Worm (Caenorhabditis elegans) whole organism, L4 larva: ENCODE results near the gene K08H10.10.

Source experiments
- F10B5.3 ChIP-seq: sonication (generic microtip); optimal IDR thresholded peaks from 2 replicates; lab custom pipeline; 2016; ENCODE audit warnings: mild to moderate bottlenecking, missing genetic modification characterization, missing compliant biosample characterization
- F26F4.8 ChIP-seq: fragments of 200-800 bp; sonication (Bioruptor generic); conservative IDR thresholded peaks from 2 replicates; pipeline ENCODE4 v1.3.6; 2022; ENCODE audit warnings: missing genetic modification characterization, missing compliant biosample characterization
- F49E8.2 ChIP-seq: sonication (generic microtip); optimal IDR thresholded peaks from 2 replicates; lab custom pipeline; 2016; ENCODE audit warnings: missing compliant biosample characterization, mild to moderate bottlenecking, missing genetic modification characterization, borderline replicate concordance
- T20F7.1 ChIP-seq: fragments of 200-800 bp; sonication (Bioruptor generic); optimal IDR thresholded peaks from 2 replicates; lab custom pipeline; 2018; ENCODE audit warnings: mild to moderate bottlenecking, missing genetic modification characterization, missing compliant biosample characterization
- T26A8.4 ChIP-seq: fragments of 200-800 bp; sonication (Bioruptor generic); IDR thresholded peaks from 2 replicates; pipeline ENCODE4 v1.3.6; 2022; ENCODE audit warnings: missing genetic modification characterization, missing compliant biosample characterization
- Y48G9A.11 ChIP-seq: fragments of 200-800 bp; sonication (Bioruptor generic); IDR thresholded peaks from 2 replicates; pipeline ENCODE4 v1.3.6; 2022; ENCODE audit warnings: missing genetic modification reagents, missing genetic modification characterization, missing compliant biosample characterization
- Y5F2A.4 ChIP-seq: fragments of 200-800 bp; sonication (Bioruptor generic); optimal IDR thresholded peaks from 2 replicates; lab custom pipeline; 2018; ENCODE audit warnings: mild to moderate bottlenecking, missing genetic modification characterization, missing compliant biosample characterization
- attf-4 ChIP-seq: sonication (generic microtip); optimal IDR thresholded peaks from 3 replicates; lab custom pipeline; 2017; ENCODE audit warnings: missing biosample characterization, missing genetic modification characterization
- ceh-44 ChIP-seq: fragments of 200-800 bp; sonication (Bioruptor generic); IDR thresholded peaks from 2 replicates; pipeline ENCODE4 v1.3.6; 2022; ENCODE audit warnings: missing genetic modification reagents, missing genetic modification characterization, missing compliant biosample characterization
- ceh-62 ChIP-seq: sonication (generic microtip); optimal IDR thresholded peaks from 2 replicates; lab custom pipeline; 2017; ENCODE audit warnings: missing biosample characterization, missing genetic modification characterization
- ceh-82 ChIP-seq: sonication (generic microtip); optimal IDR thresholded peaks from 2 replicates; lab custom pipeline; 2017; ENCODE audit warnings: missing biosample characterization, missing genetic modification characterization
- daf-19 ChIP-seq: fragments of 200-800 bp; sonication (Bioruptor generic); conservative IDR thresholded peaks from 2 replicates; pipeline ENCODE4 v1.3.6; 2022; ENCODE audit warnings: missing genetic modification characterization, missing compliant biosample characterization
- dmd-6 ChIP-seq: fragments of 200-800 bp; sonication (Bioruptor generic); IDR thresholded peaks from 2 replicates; pipeline ENCODE4 v1.3.6; 2022; ENCODE audit warnings: missing genetic modification reagents, missing genetic modification characterization, missing compliant biosample characterization
- dmd-8 ChIP-seq: fragments of 200-800 bp; sonication (Bioruptor generic); IDR thresholded peaks from 2 replicates; pipeline ENCODE4 v1.3.6; 2022; ENCODE audit warnings: missing genetic modification characterization, missing compliant biosample characterization
- dmd-9 ChIP-seq: fragments of 200-800 bp; sonication (Bioruptor generic); IDR thresholded peaks from 2 replicates; pipeline ENCODE4 v1.3.6; 2022; ENCODE audit warnings: missing genetic modification reagents, missing genetic modification characterization, missing compliant biosample characterization
- dpl-1 ChIP-seq: fragments of 150-350 bp; optimal IDR thresholded peaks from 2 replicates; lab custom pipeline; 2014; ENCODE audit warnings: missing biosample characterization, missing genetic modification reagents, missing genetic modification characterization
- duxl-1 ChIP-seq: sonication (generic microtip); optimal IDR thresholded peaks from 2 replicates; lab custom pipeline; 2016; ENCODE audit warnings: mild to moderate bottlenecking, missing genetic modification characterization, moderate library complexity, missing compliant biosample characterization; ENCODE audit not compliant: poor library complexity
- dve-1 ChIP-seq: sonication (generic microtip); optimal IDR thresholded peaks from 2 replicates; lab custom pipeline; 2017; ENCODE audit warnings: antibody characterized with exemption, mild to moderate bottlenecking, missing genetic modification characterization, missing compliant biosample characterization; ENCODE audit not compliant: insufficient read depth
- fos-1 ChIP-seq: fragments of 150-350 bp; optimal IDR thresholded peaks from 2 replicates; lab custom pipeline; 2014; ENCODE audit warnings: missing biosample characterization, missing genetic modification characterization
- hlh-11 ChIP-seq: fragments of 200-800 bp; sonication (Bioruptor generic); optimal IDR thresholded peaks from 2 replicates; lab custom pipeline; 2018; ENCODE audit warnings: mild to moderate bottlenecking, missing genetic modification characterization, missing compliant biosample characterization
- lim-7 ChIP-seq: fragments of 200-800 bp; sonication (Bioruptor generic); IDR thresholded peaks from 2 replicates; pipeline ENCODE4 v1.3.6; 2022; ENCODE audit warnings: missing genetic modification characterization, missing compliant biosample characterization
- lin-15B ChIP-seq: fragments of 150-350 bp; sonication (generic microtip); optimal IDR thresholded peaks from 3 replicates; lab custom pipeline; 2014; ENCODE audit warnings: missing biosample characterization, missing genetic modification characterization
- lin-29 ChIP-seq: fragments of 200-800 bp; sonication (Bioruptor generic); IDR thresholded peaks from 2 replicates; pipeline ENCODE4 v1.3.6; 2022; ENCODE audit warnings: missing genetic modification reagents, missing genetic modification characterization, missing compliant biosample characterization
- lin-38 ChIP-seq: fragments of 200-800 bp; sonication (Bioruptor generic); IDR thresholded peaks from 2 replicates; pipeline ENCODE4 v1.3.6; 2022; ENCODE audit warnings: missing genetic modification reagents, missing genetic modification characterization, missing compliant biosample characterization
- lin-39 ChIP-seq: fragments of 150-350 bp; optimal IDR thresholded peaks from 2 replicates; lab custom pipeline; 2014; ENCODE audit warnings: missing biosample characterization, missing genetic modification reagents, missing genetic modification characterization
- lir-3 ChIP-seq: sonication (generic microtip); optimal IDR thresholded peaks from 2 replicates; lab custom pipeline; 2016; ENCODE audit warnings: mild to moderate bottlenecking, missing genetic modification characterization, missing compliant biosample characterization
- lsy-2 ChIP-seq, 2 experiments: fragments of 150-350 bp in 1 of 2; sonication (generic microtip) in 1 of 2; optimal IDR thresholded peaks; 2 replicates each; lab custom pipeline; 2014 to 2017; ENCODE audit warnings: missing biosample characterization in 2 of 2, missing genetic modification characterization in 2 of 2
- mep-1 ChIP-seq: fragments of 150-350 bp; sonication (generic microtip); optimal IDR thresholded peaks from 3 replicates; lab custom pipeline; 2014; ENCODE audit warnings: missing biosample characterization, missing genetic modification characterization
- nhr-102 ChIP-seq: sonication (generic microtip); optimal IDR thresholded peaks from 2 replicates; lab custom pipeline; 2016; ENCODE audit warnings: mild to moderate bottlenecking, missing genetic modification characterization, moderate library complexity, missing compliant biosample characterization
- nhr-11 ChIP-seq: fragments of 150-350 bp; optimal IDR thresholded peaks from 2 replicates; lab custom pipeline; 2014; ENCODE audit warnings: missing biosample characterization, missing genetic modification characterization
- nhr-111 ChIP-seq: fragments of 200-800 bp; sonication (Bioruptor generic); optimal IDR thresholded peaks from 2 replicates; lab custom pipeline; 2018; ENCODE audit warnings: mild to moderate bottlenecking, missing genetic modification characterization, missing compliant biosample characterization
- nhr-28 ChIP-seq: fragments of 150-350 bp; optimal IDR thresholded peaks from 2 replicates; lab custom pipeline; 2014; ENCODE audit warnings: missing biosample characterization, missing genetic modification characterization
- nhr-48 ChIP-seq: sonication (generic microtip); optimal IDR thresholded peaks from 2 replicates; lab custom pipeline; 2016; ENCODE audit warnings: mild to moderate bottlenecking, missing genetic modification characterization, missing compliant biosample characterization
- nhr-6 ChIP-seq: fragments of 150-350 bp; optimal IDR thresholded peaks from 2 replicates; lab custom pipeline; 2014; ENCODE audit warnings: missing biosample characterization, missing genetic modification characterization
- nhr-76 ChIP-seq: fragments of 150-350 bp; optimal IDR thresholded peaks from 2 replicates; lab custom pipeline; 2014; ENCODE audit warnings: missing biosample characterization, missing genetic modification characterization
- nhr-77 ChIP-seq: fragments of 150-350 bp; optimal IDR thresholded peaks from 2 replicates; lab custom pipeline; 2014; ENCODE audit warnings: missing biosample characterization, missing genetic modification characterization
- php-3 ChIP-seq: fragments of 200-800 bp; sonication (Bioruptor generic); IDR thresholded peaks from 2 replicates; pipeline ENCODE4 v1.3.6; 2022; ENCODE audit warnings: missing genetic modification reagents, missing genetic modification characterization, missing compliant biosample characterization
- pqm-1 ChIP-seq: sonication (generic microtip); optimal IDR thresholded peaks from 2 replicates; lab custom pipeline; 2017; ENCODE audit warnings: missing biosample characterization, missing genetic modification characterization
- saeg-2 ChIP-seq: fragments of 200-800 bp; sonication (Bioruptor generic); IDR thresholded peaks from 2 replicates; pipeline ENCODE4 v1.3.6; 2022; ENCODE audit warnings: missing genetic modification reagents, missing genetic modification characterization, missing compliant biosample characterization
- sdz-12 ChIP-seq: fragments of 200-800 bp; sonication (Bioruptor generic); optimal IDR thresholded peaks from 2 replicates; lab custom pipeline; 2018; ENCODE audit warnings: mild to moderate bottlenecking, missing genetic modification characterization, missing compliant biosample characterization
- set-16 ChIP-seq: fragments of 200-800 bp; sonication (Bioruptor generic); IDR thresholded peaks from 2 replicates; pipeline ENCODE4 v1.3.6; 2022; ENCODE audit warnings: missing genetic modification reagents, missing genetic modification characterization, missing compliant biosample characterization
- skn-1 ChIP-seq: fragments of 150-350 bp; optimal IDR thresholded peaks from 2 replicates; lab custom pipeline; 2014; ENCODE audit warnings: missing biosample characterization, missing genetic modification characterization
- snpc-4 ChIP-seq: fragments of 150-350 bp; optimal IDR thresholded peaks from 2 replicates; lab custom pipeline; 2014; ENCODE audit warnings: missing biosample characterization, missing genetic modification characterization
- spr-3 ChIP-seq: fragments of 200-800 bp; sonication (Bioruptor generic); optimal IDR thresholded peaks from 2 replicates; lab custom pipeline; 2018; ENCODE audit warnings: mild to moderate bottlenecking, missing genetic modification characterization, missing compliant biosample characterization
- tag-97 ChIP-seq: fragments of 200-800 bp; sonication (Bioruptor generic); IDR thresholded peaks from 2 replicates; pipeline ENCODE4 v1.3.6; 2022; ENCODE audit warnings: missing genetic modification characterization, missing compliant biosample characterization
- tra-1 ChIP-seq: fragments of 200-800 bp; sonication (Bioruptor generic); IDR thresholded peaks from 2 replicates; pipeline ENCODE4 v1.3.6; 2022; ENCODE audit warnings: missing genetic modification reagents, missing genetic modification characterization, missing compliant biosample characterization
- unc-130 ChIP-seq: sonication (generic microtip); optimal IDR thresholded peaks from 2 replicates; lab custom pipeline; 2016; ENCODE audit warnings: missing genetic modification reagents, missing genetic modification characterization, missing compliant biosample characterization
- unc-39 ChIP-seq: sonication (generic microtip); optimal IDR thresholded peaks from 2 replicates; lab custom pipeline; 2017; ENCODE audit warnings: missing biosample characterization, missing genetic modification characterization
- unc-62 ChIP-seq, 3 experiments: fragments of 150-350 bp in 1 of 3; sonication (generic microtip); optimal IDR thresholded peaks in 2 of 3; peaks in 1 of 3; 1 replicate in 1 of 3; 2 replicates in 2 of 3; lab custom pipeline; 2014 to 2017; ENCODE audit warnings: missing biosample characterization in 3 of 3, missing genetic modification characterization in 3 of 3, missing genetic modification reagents in 3 of 3, missing genotype in 1 of 3
- zag-1 ChIP-seq: fragments of 150-350 bp; optimal IDR thresholded peaks from 2 replicates; lab custom pipeline; 2014; ENCODE audit warnings: missing biosample characterization, missing genetic modification characterization
- zfp-3 ChIP-seq: fragments of 200-800 bp; sonication (Bioruptor generic); conservative IDR thresholded peaks from 2 replicates; pipeline ENCODE4 v1.3.6; 2022; ENCODE audit warnings: missing genetic modification reagents, missing genetic modification characterization, missing compliant biosample characterization
- ztf-7 ChIP-seq: fragments of 150-350 bp; optimal IDR thresholded peaks from 2 replicates; lab custom pipeline; 2014; ENCODE audit warnings: missing biosample characterization, missing genetic modification characterization

K08H10.10 gene

DNA sequence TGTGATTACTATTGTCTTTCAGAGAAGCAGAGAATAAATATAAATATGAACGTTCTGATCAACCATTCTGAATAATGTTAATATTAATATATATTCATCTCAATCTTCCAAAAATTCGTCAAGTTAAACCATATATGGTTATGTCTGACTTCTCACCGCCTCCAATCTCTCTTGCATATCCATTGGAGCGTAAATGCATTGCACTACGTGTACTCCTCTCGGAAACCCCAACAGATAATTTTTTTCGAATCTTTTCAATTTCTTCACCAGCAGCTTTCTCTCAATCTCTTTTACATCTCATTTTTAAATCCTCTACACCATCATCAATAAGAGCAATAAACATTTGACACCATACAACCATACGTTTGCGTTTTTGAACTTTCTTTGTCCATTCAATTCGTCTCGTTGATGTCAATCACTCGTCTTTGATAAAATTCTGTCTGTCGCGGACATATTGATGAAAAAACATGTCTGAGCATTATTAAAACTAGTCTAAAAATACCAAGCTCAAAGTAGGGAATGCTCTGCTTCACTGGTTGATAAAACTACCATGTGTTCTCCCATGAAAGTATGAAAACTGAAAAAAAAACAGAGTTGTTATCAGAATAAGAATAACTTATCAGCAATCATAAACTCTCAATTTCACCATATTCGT, 2.6 kb downstream of the K08H10.10 start (continued):
- TF ChIP-seq lir-3 = no peak
- peak; percentile 17 for TF ChIP-seq unc-130 (GFP tag; lab: Kevin White, UChicago)
- TF ChIP-seq mep-1 (tag; lab: Kevin White, UChicago) = peak; percentile 55
- no peak for TF ChIP-seq attf-4 (tag; lab: Kevin White, UChicago)
- TF ChIP-seq daf-19 (GFP tag; lab: Robert Waterston, UW) = no peak
- TF ChIP-seq ceh-62 (tag; lab: Kevin White, UChicago) = no peak
- no peak for TF ChIP-seq dmd-8 (GFP tag; lab: Robert Waterston, UW)
- TF ChIP-seq ceh-44 (GFP tag; lab: Robert Waterston, UW) = no peak
- TF ChIP-seq lim-7 (GFP tag; lab: Robert Waterston, UW) = no peak
- peak; percentile 94 for TF ChIP-seq lin-38 (GFP tag; lab: Robert Waterston, UW)
- no peak for TF ChIP-seq zfp-3
- no peak for TF ChIP-seq set-16 (GFP tag; lab: Robert Waterston, UW)
- TF ChIP-seq lin-15B = no peak
- TF ChIP-seq dmd-6 (GFP tag; lab: Robert Waterston, UW) = peak; percentile 72
- TF ChIP-seq nhr-111 (GFP tag; lab: Kevin White, UChicago) = no peak
- TF ChIP-seq T26A8.4 (GFP tag; lab: Robert Waterston, UW) = no peak
- peak; percentile 31 for TF ChIP-seq dpl-1 (GFP tag; lab: Kevin White, UChicago)
- peak; percentile 23 to 75 for TF ChIP-seq lsy-2 (tag; optimal IDR thresholded peaks at IDR 0.05; lab: Kevin White, UChicago)
- TF ChIP-seq skn-1 (tag; lab: Kevin White, UChicago) = no peak
- no peak for TF ChIP-seq nhr-6
- peak; percentile 71 for TF ChIP-seq nhr-28
- peak; percentile 18 for TF ChIP-seq nhr-102 (tag; lab: Kevin White, UChicago)
- TF ChIP-seq Y5F2A.4 (GFP tag; lab: Kevin White, UChicago) = no peak
- no peak for TF ChIP-seq saeg-2 (GFP tag; lab: Robert Waterston, UW)
- TF ChIP-seq hlh-11 (tag; lab: Kevin White, UChicago) = peak; percentile 75
- no peak for TF ChIP-seq lin-29 (GFP tag; lab: Robert Waterston, UW)
- no peak for TF ChIP-seq F49E8.2 (tag; lab: Kevin White, UChicago)
- TF ChIP-seq zag-1 (tag; lab: Kevin White, UChicago) = no peak
- peak; percentile 56 for TF ChIP-seq T20F7.1 (GFP tag; lab: Kevin White, UChicago)
- no peak for TF ChIP-seq snpc-4 (tag; lab: Kevin White, UChicago)
- no peak for TF ChIP-seq nhr-76
- peak; percentile 64 for TF ChIP-seq pqm-1 (tag; lab: Kevin White, UChicago)
- no peak for TF ChIP-seq sdz-12 (GFP tag; lab: Kevin White, UChicago)
- TF ChIP-seq nhr-11 (tag; lab: Kevin White, UChicago) = no peak
- no peak for TF ChIP-seq F26F4.8 (GFP tag; lab: Robert Waterston, UW)
- peak; percentile 5 for TF ChIP-seq nhr-77
- no peak for TF ChIP-seq fos-1 (tag; lab: Kevin White, UChicago)
- TF ChIP-seq F10B5.3 (tag; lab: Kevin White, UChicago) = no peak
- no peak for TF ChIP-seq unc-62 (GFP tag; optimal IDR thresholded peaks at IDR 0.05 in 1 of 2; lab: Kevin White, UChicago)
- no peak for TF ChIP-seq unc-62 (tag; optimal IDR thresholded peaks at IDR 0.05; lab: Kevin White, UChicago)
- no peak for TF ChIP-seq ceh-82 (tag; lab: Kevin White, UChicago)
- TF ChIP-seq unc-39 (tag; lab: Kevin White, UChicago) = no peak
- TF ChIP-seq lin-39 = no peak
- no peak for TF ChIP-seq tag-97 (GFP tag; lab: Robert Waterston, UW)
- TF ChIP-seq spr-3 = no peak
- TF ChIP-seq ztf-7 (tag; lab: Kevin White, UChicago) = no peak
- TF ChIP-seq dve-1 = peak; percentile 86
- no peak for TF ChIP-seq php-3
- no peak for TF ChIP-seq duxl-1 (tag; lab: Kevin White, UChicago)
- peak; percentile 57 for TF ChIP-seq nhr-48 (tag; lab: Kevin White, UChicago)
- TF ChIP-seq tra-1 (GFP tag; lab: Robert Waterston, UW) = peak; percentile 43; the same call in 1 of the 2 replicates
- TF ChIP-seq Y48G9A.11 (GFP tag; lab: Robert Waterston, UW) = no peak
- no peak for TF ChIP-seq dmd-9 (GFP tag; lab: Robert Waterston, UW)
